Worm (Caenorhabditis elegans) whole organism, L4/young adult: Measurements from ENCODE around the gene K02D3.2.

ENCODE experiments used
- W03F9.2 ChIP-seq: fragments of 150-350 bp; optimal IDR thresholded peaks from 2 replicates; lab custom pipeline; 2014; ENCODE audit warnings: missing biosample characterization, missing genetic modification characterization
- dao-5 ChIP-seq: sonication (generic microtip); optimal IDR thresholded peaks from 2 replicates; lab custom pipeline; 2016; ENCODE audit warnings: missing genotype, missing genetic modification characterization, moderate library complexity, missing compliant biosample characterization
- him-1 ChIP-seq: sonication (generic microtip); optimal IDR thresholded peaks from 2 replicates; lab custom pipeline; 2016; ENCODE audit warnings: missing genotype, missing genetic modification reagents, missing genetic modification characterization, missing compliant biosample characterization

- TF ChIP-seq W03F9.2 = no peak
- no peak for TF ChIP-seq him-1 (tag; lab: Kevin White, UChicago)
- TF ChIP-seq dao-5 (tag; lab: Kevin White, UChicago) = no peak
Observed at ce11 chrX:13716313-13716712, 4.5 kb upstream of the K02D3.2 start.
